Fruit fly (Drosophila melanogaster) whole organism, embryonic: ENCODE results near the gene CG2865.
A peak's percentile ranks its signal among the peaks of the same experiment; 100 is the strongest.

Experiments used
- Ada2b ChIP-seq: fragments of 200-800 bp; sonication (Bioruptor generic); IDR thresholded peaks from 2 replicates; pipeline ENCODE4 v1.3.6; 2022; ENCODE audit warnings: missing biosample characterization, missing genetic modification characterization
- CG10267 ChIP-seq: fragments of 200-800 bp; sonication (Bioruptor generic); optimal IDR thresholded peaks from 2 replicates; lab custom pipeline; 2018; ENCODE audit warnings: missing biosample characterization, mild to moderate bottlenecking, missing genetic modification characterization, moderate library complexity
- CG10431 ChIP-seq: fragments of 200-800 bp; sonication (Bioruptor generic); optimal IDR thresholded peaks from 3 replicates; lab custom pipeline; 2018; ENCODE audit warnings: missing biosample characterization, mild to moderate bottlenecking, missing genetic modification characterization
- CG10565 ChIP-seq: fragments of 200-800 bp; sonication (Bioruptor generic); optimal IDR thresholded peaks from 3 replicates; lab custom pipeline; 2016; ENCODE audit warnings: missing biosample characterization, mild to moderate bottlenecking, missing genetic modification characterization
- CG10654 ChIP-seq: fragments of 200-800 bp; sonication (Bioruptor generic); optimal IDR thresholded peaks from 2 replicates; lab custom pipeline; 2016; ENCODE audit warnings: missing biosample characterization, missing genetic modification characterization
- CG11398 ChIP-seq: fragments of 200-800 bp; sonication (Bioruptor generic); optimal IDR thresholded peaks from 2 replicates; lab custom pipeline; 2016; ENCODE audit warnings: missing biosample characterization, missing genetic modification characterization
- CG11560 ChIP-seq: fragments of 200-800 bp; sonication (Bioruptor generic); IDR thresholded peaks from 3 replicates; pipeline ENCODE4 v1.3.6; 2022; ENCODE audit warnings: missing biosample characterization, missing genetic modification characterization
- CG12391 ChIP-seq: fragments of 200-800 bp; sonication (Bioruptor generic); optimal IDR thresholded peaks from 3 replicates; lab custom pipeline; 2018; ENCODE audit warnings: missing biosample characterization, mild to moderate bottlenecking, missing genetic modification characterization, moderate library complexity
- CG12659 ChIP-seq: fragments of 200-800 bp; sonication (Bioruptor generic); optimal IDR thresholded peaks from 3 replicates; lab custom pipeline; 2017; ENCODE audit warnings: mild to moderate bottlenecking, missing biosample characterization, missing genetic modification reagents, missing genetic modification characterization
- CG14441 ChIP-seq: fragments of 200-800 bp; sonication (Bioruptor generic); IDR thresholded peaks from 2 replicates; pipeline ENCODE4 v1.3.6; 2022; ENCODE audit warnings: missing biosample characterization, missing genetic modification characterization
- CG1647 ChIP-seq: fragments of 200-800 bp; sonication (Bioruptor generic); optimal IDR thresholded peaks from 3 replicates; lab custom pipeline; 2016; ENCODE audit warnings: missing biosample characterization, missing genetic modification characterization
- CG16779 ChIP-seq: fragments of 200-800 bp; sonication (Bioruptor generic); IDR thresholded peaks from 2 replicates; pipeline ENCODE4 v1.3.6; 2022; ENCODE audit warnings: missing biosample characterization, missing genetic modification characterization
- CG17186 ChIP-seq: fragments of 200-800 bp; sonication (Bioruptor generic); optimal IDR thresholded peaks from 3 replicates; lab custom pipeline; 2017; ENCODE audit warnings: missing biosample characterization, missing genetic modification reagents, missing genetic modification characterization
- CG32532 ChIP-seq: fragments of 200-800 bp; sonication (Bioruptor generic); IDR thresholded peaks from 2 replicates; pipeline ENCODE4 v1.3.6; 2022; ENCODE audit warnings: missing biosample characterization, missing genetic modification characterization
- CG33213 ChIP-seq: fragments of 200-800 bp; sonication (Bioruptor generic); optimal IDR thresholded peaks from 3 replicates; lab custom pipeline; 2016; ENCODE audit warnings: missing biosample characterization, missing genetic modification characterization
- CG4730 ChIP-seq: fragments of 200-800 bp; sonication (Bioruptor generic); IDR thresholded peaks from 2 replicates; pipeline ENCODE4 v1.3.6; 2022; ENCODE audit warnings: missing biosample characterization, missing genetic modification characterization
- CG5953 ChIP-seq: fragments of 200-800 bp; sonication (Bioruptor generic); IDR thresholded peaks from 2 replicates; pipeline ENCODE4 v1.3.6; 2022; ENCODE audit warnings: missing biosample characterization, missing genetic modification characterization
- CG6272 ChIP-seq: fragments of 200-800 bp; sonication (Bioruptor generic); IDR thresholded peaks from 2 replicates; pipeline ENCODE4 v1.3.6; 2022; ENCODE audit warnings: missing biosample characterization, missing genetic modification characterization
- CG6654 ChIP-seq: fragments of 200-800 bp; sonication (Bioruptor generic); optimal IDR thresholded peaks from 2 replicates; lab custom pipeline; 2017; ENCODE audit warnings: missing biosample characterization, mild to moderate bottlenecking, missing genetic modification characterization
- CG6683 ChIP-seq: fragments of 200-800 bp; sonication (Bioruptor generic); optimal IDR thresholded peaks from 2 replicates; lab custom pipeline; 2017; ENCODE audit warnings: missing biosample characterization, mild to moderate bottlenecking, missing genetic modification characterization, missing genetic modification reagents
- CG6791 ChIP-seq: fragments of 200-800 bp; sonication (Bioruptor generic); IDR thresholded peaks from 3 replicates; pipeline ENCODE4 v1.3.6; 2022; ENCODE audit warnings: missing biosample characterization, missing genetic modification characterization; ENCODE audit not compliant: partially characterized antibody
- CG7963 ChIP-seq: fragments of 200-800 bp; sonication (Bioruptor generic); IDR thresholded peaks from 3 replicates; pipeline ENCODE4 v1.3.6; 2022; ENCODE audit warnings: missing biosample characterization, missing genetic modification characterization; ENCODE audit not compliant: partially characterized antibody
- CG8924 ChIP-seq: fragments of 200-800 bp; optimal IDR thresholded peaks from 3 replicates; lab custom pipeline; 2019; ENCODE audit warnings: missing biosample characterization, mild to moderate bottlenecking, missing genetic modification characterization, moderate library complexity
- CG9797 ChIP-seq: fragments of 200-800 bp; sonication (Bioruptor generic); optimal IDR thresholded peaks from 3 replicates; lab custom pipeline; 2018; ENCODE audit warnings: missing biosample characterization, mild to moderate bottlenecking, missing genetic modification characterization
- CG9817 ChIP-seq: fragments of 200-800 bp; sonication (Bioruptor generic); optimal IDR thresholded peaks from 2 replicates; lab custom pipeline; 2018; ENCODE audit warnings: missing biosample characterization, mild to moderate bottlenecking, missing genetic modification characterization, moderate library complexity
- Dfd ChIP-seq, 2 experiments: fragments of >200 bp; optimal IDR thresholded peaks; 2 replicates each; lab custom pipeline; 2017; ENCODE audit warnings: missing biosample characterization in 2 of 2, missing genetic modification characterization in 2 of 2
- Dll ChIP-seq: fragments of 200-800 bp; sonication (Bioruptor generic); IDR thresholded peaks from 4 replicates; pipeline ENCODE4 v1.3.6; 2022; ENCODE audit warnings: missing biosample characterization, missing genetic modification characterization; ENCODE audit not compliant: partially characterized antibody
- Oli ChIP-seq: fragments of 200-800 bp; sonication (Bioruptor generic); optimal IDR thresholded peaks from 2 replicates; lab custom pipeline; 2018; ENCODE audit warnings: missing biosample characterization, mild to moderate bottlenecking, missing genetic modification characterization, moderate library complexity
- Ssrp ChIP-seq: fragments of 200-800 bp; sonication (Bioruptor generic); optimal IDR thresholded peaks from 2 replicates; lab custom pipeline; 2018; ENCODE audit warnings: missing biosample characterization, mild to moderate bottlenecking, missing genetic modification characterization, moderate library complexity
- Vsx1 ChIP-seq: fragments of 200-800 bp; sonication (Bioruptor generic); optimal IDR thresholded peaks from 2 replicates; lab custom pipeline; 2017; ENCODE audit warnings: missing biosample characterization, mild to moderate bottlenecking, missing genetic modification characterization, missing genetic modification reagents
- al ChIP-seq: fragments of 200-800 bp; sonication (Bioruptor generic); IDR thresholded peaks from 2 replicates; pipeline ENCODE4 v1.3.6; 2022; ENCODE audit warnings: missing biosample characterization, missing genetic modification characterization
- ato ChIP-seq: fragments of 200-800 bp; sonication (Bioruptor generic); IDR thresholded peaks from 2 replicates; pipeline ENCODE4 v1.3.6; 2022; ENCODE audit warnings: missing biosample characterization, missing genetic modification characterization; ENCODE audit not compliant: partially characterized antibody
- chinmo ChIP-seq: fragments of 200-800 bp; sonication (Bioruptor generic); IDR thresholded peaks from 4 replicates; pipeline ENCODE4 v1.3.6; 2022; ENCODE audit warnings: missing biosample characterization, missing genetic modification characterization; ENCODE audit not compliant: partially characterized antibody
- fd96Cb ChIP-seq: fragments of 200-800 bp; sonication (Bioruptor generic); optimal IDR thresholded peaks from 2 replicates; lab custom pipeline; 2018; ENCODE audit warnings: missing biosample characterization, mild to moderate bottlenecking, missing genetic modification characterization, moderate library complexity
- gce ChIP-seq: fragments of 200-800 bp; sonication (Bioruptor generic); IDR thresholded peaks from 3 replicates; pipeline ENCODE4 v1.3.6; 2022; ENCODE audit warnings: missing biosample characterization, missing genetic modification characterization
- grau ChIP-seq: fragments of 200-800 bp; optimal IDR thresholded peaks from 3 replicates; lab custom pipeline; 2019; ENCODE audit warnings: missing biosample characterization, mild to moderate bottlenecking, missing genetic modification characterization, moderate library complexity
- gt ChIP-seq: fragments of 200-800 bp; sonication (Bioruptor generic); IDR thresholded peaks from 2 replicates; pipeline ENCODE4 v1.3.6; 2022; ENCODE audit warnings: missing biosample characterization, missing genetic modification characterization
- insv ChIP-seq, 2 experiments: fragments of 200-800 bp; sonication (Bioruptor generic); optimal IDR thresholded peaks; 3 replicates each; lab custom pipeline; 2016 to 2018; ENCODE audit warnings: missing biosample characterization in 2 of 2, missing genetic modification characterization in 2 of 2
- lbe ChIP-seq: fragments of 200-800 bp; sonication (Bioruptor generic); optimal IDR thresholded peaks from 2 replicates; lab custom pipeline; 2016; ENCODE audit warnings: missing biosample characterization, mild to moderate bottlenecking, missing genetic modification characterization
- pho ChIP-seq: fragments of 200-800 bp; sonication (Bioruptor generic); optimal IDR thresholded peaks from 2 replicates; lab custom pipeline; 2016; ENCODE audit warnings: missing biosample characterization, missing genetic modification characterization
- pros ChIP-seq: fragments of 200-800 bp; sonication (Bioruptor generic); optimal IDR thresholded peaks from 3 replicates; lab custom pipeline; 2019; ENCODE audit warnings: missing biosample characterization, mild to moderate bottlenecking, missing genetic modification characterization, moderate library complexity
- pzg ChIP-seq: fragments of 200-800 bp; sonication (Bioruptor generic); optimal IDR thresholded peaks from 3 replicates; lab custom pipeline; 2018; ENCODE audit warnings: missing biosample characterization, mild to moderate bottlenecking, missing genetic modification characterization, moderate library complexity
- sisA ChIP-seq: fragments of 200-800 bp; sonication (Bioruptor generic); IDR thresholded peaks from 2 replicates; pipeline ENCODE4 v1.3.6; 2022; ENCODE audit warnings: missing biosample characterization, missing genetic modification characterization
- slou ChIP-seq: fragments of 200-800 bp; sonication (Bioruptor generic); optimal IDR thresholded peaks from 3 replicates; lab custom pipeline; 2016; ENCODE audit warnings: missing biosample characterization, missing genetic modification characterization
- sob ChIP-seq: fragments of 200-800 bp; sonication (Bioruptor generic); IDR thresholded peaks from 2 replicates; pipeline ENCODE4 v1.3.6; 2022; ENCODE audit warnings: missing biosample characterization, missing genetic modification characterization
- stc ChIP-seq: fragments of 200-800 bp; sonication (Bioruptor generic); IDR thresholded peaks from 2 replicates; pipeline ENCODE4 v1.3.6; 2022; ENCODE audit warnings: missing biosample characterization, missing genetic modification characterization
- tap ChIP-seq: fragments of 200-800 bp; optimal IDR thresholded peaks from 3 replicates; lab custom pipeline; 2019; ENCODE audit warnings: missing biosample characterization, mild to moderate bottlenecking, missing genetic modification characterization, moderate library complexity
- toy ChIP-seq: fragments of 200-800 bp; sonication (Bioruptor generic); IDR thresholded peaks from 2 replicates; pipeline ENCODE4 v1.3.6; 2022; ENCODE audit warnings: missing biosample characterization, missing genetic modification characterization
- trh ChIP-seq: fragments of 200-800 bp; sonication (Bioruptor generic); optimal IDR thresholded peaks from 2 replicates; lab custom pipeline; 2016; ENCODE audit warnings: missing biosample characterization, missing genetic modification characterization
- vnd ChIP-seq: fragments of 200-800 bp; sonication (Bioruptor generic); IDR thresholded peaks from 3 replicates; pipeline ENCODE4 v1.3.6; 2022; ENCODE audit warnings: missing biosample characterization, missing genetic modification characterization; ENCODE audit not compliant: partially characterized antibody
- wor ChIP-seq: fragments of 200-800 bp; sonication (Bioruptor generic); IDR thresholded peaks from 2 replicates; pipeline ENCODE4 v1.3.6; 2022; ENCODE audit warnings: missing biosample characterization, missing genetic modification characterization

CG2865 gene

DNA sequence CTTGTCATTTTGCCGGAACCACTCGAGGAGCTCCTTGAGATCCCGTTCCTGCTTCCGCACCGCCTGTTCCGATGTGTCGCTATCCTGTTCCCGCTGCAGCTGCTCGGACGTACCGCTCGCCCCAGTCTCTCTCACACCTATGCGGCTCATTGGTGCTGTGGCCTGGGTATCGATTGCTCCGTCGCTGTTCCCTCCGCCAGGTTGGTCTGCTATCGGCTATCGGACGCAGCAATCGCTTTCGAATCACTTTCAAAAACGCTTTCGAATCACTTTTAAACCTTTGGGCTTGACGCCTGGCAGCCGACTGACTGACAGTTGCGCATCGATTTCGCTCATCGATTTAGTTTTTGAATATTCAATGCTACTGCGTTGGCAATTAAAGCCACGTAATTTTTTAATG is 41.5 kb downstream of the CG2865 start, which contains the start of gene CG3191 (continued):
- no peak for TF ChIP-seq CG11560
- TF ChIP-seq CG11398 (GFP tag; lab: Kevin White, UChicago) = no peak
- no peak for TF ChIP-seq CG12391 (tag; lab: Kevin White, UChicago)
- no peak for TF ChIP-seq CG33213
- TF ChIP-seq toy = no peak
- no peak for TF ChIP-seq CG14441 (GFP tag; lab: Robert Waterston, UW)
- no peak for TF ChIP-seq CG10654
- TF ChIP-seq trh = no peak
- no peak for TF ChIP-seq CG4730 (GFP tag; lab: Robert Waterston, UW)
- TF ChIP-seq Dll (GFP tag; lab: Robert Waterston, UW) = 0 out of 4 replicates have a peak, but pooled peaks have one; percentile 34
- TF ChIP-seq CG6654 (GFP tag; lab: Kevin White, UChicago) = no peak
- TF ChIP-seq Ada2b (GFP tag; lab: Robert Waterston, UW) = no peak
- no peak for TF ChIP-seq CG5953 (GFP tag; lab: Robert Waterston, UW)
- TF ChIP-seq pros (GFP tag; lab: Kevin White, UChicago) = no peak
- TF ChIP-seq CG1647 = no peak
- TF ChIP-seq stc (GFP tag; lab: Robert Waterston, UW) = no peak
- no peak for TF ChIP-seq sob (GFP tag; lab: Robert Waterston, UW)

- TF ChIP-seq pzg (GFP tag; lab: Kevin White, UChicago) (peak; percentile 34), ato (GFP tag; lab: Robert Waterston, UW) (peak; percentile 74), CG8924 (tag; lab: Kevin White, UChicago) (no peak), CG6683 (GFP tag; lab: Kevin White, UChicago) (no peak), CG7963 (GFP tag; lab: Robert Waterston, UW) (peak; percentile 68), gce (GFP tag; lab: Robert Waterston, UW) (no peak), Vsx1 (GFP tag; lab: Kevin White, UChicago) (no peak), Oli (no peak), sisA (GFP tag; lab: Robert Waterston, UW) (no peak), grau (tag; lab: Kevin White, UChicago) (no peak), Dfd (GFP tag; optimal IDR thresholded peaks at IDR 0.05; lab: Kevin White, UChicago) (no peak), CG9817 (tag; lab: Kevin White, UChicago) (no peak), Ssrp (no peak), CG32532 (GFP tag; lab: Robert Waterston, UW) (no peak), slou (GFP tag; lab: Kevin White, UChicago) (no peak), CG6272 (no peak), CG9797 (GFP tag; lab: Kevin White, UChicago) (no peak), wor (no peak), al (GFP tag; lab: Robert Waterston, UW) (no peak), CG12659 (GFP tag; lab: Kevin White, UChicago) (no peak), fd96Cb (no peak), pho (GFP tag; lab: Kevin White, UChicago) (no peak), vnd (GFP tag; lab: Robert Waterston, UW) (peak; percentile 58; the same call in 2 of the 3 replicates), CG16779 (GFP tag; lab: Robert Waterston, UW) (no peak), CG17186 (GFP tag; lab: Kevin White, UChicago) (peak; percentile 22), CG10267 (no peak), CG6791 (peak; percentile 63; the same call in 1 of the 3 replicates), tap (tag; lab: Kevin White, UChicago) (no peak), CG10565 (GFP tag; lab: Kevin White, UChicago) (no peak), lbe (GFP tag; lab: Kevin White, UChicago) (no peak), CG10431 (GFP tag; lab: Kevin White, UChicago) (no peak), chinmo (0 out of 4 replicates have a peak, but pooled peaks have one; percentile 65), insv (GFP tag; optimal IDR thresholded peaks at IDR 0.05; lab: Kevin White, UChicago) (no peak), gt (no peak)
Observed at dm6 chrX:2249763-2250162, 43.4 kb downstream of the CG2865 start, which contains the start of gene crn. Gene crn (minus strand): TSS chrX:2249983.
